Fruit fly (Drosophila melanogaster) Kc167 (cell line): ENCODE results near the gene AdipoR.

Experiments used
- Myc ChIP-seq: fragments of >200 bp; optimal IDR thresholded peaks from 2 replicates; lab custom pipeline; 2017; ENCODE audit warnings: missing external identifiers
- h ChIP-seq: fragments of >200 bp; optimal IDR thresholded peaks from 3 replicates; lab custom pipeline; 2018; ENCODE audit warnings: missing external identifiers

dm6 chr3R:22584582-22584981, 36.9 kb upstream of the AdipoR start, which contains the start of the genes CG33107 and CG6937:
- no peak for TF ChIP-seq h (lab: Kevin White, UChicago)
- no peak for TF ChIP-seq Myc
